Worm (Caenorhabditis elegans) whole organism, L1 larva: ENCODE results near the gene F09C6.13.

ENCODE experiments used
- C16A3.4 ChIP-seq: fragments of 150-350 bp; optimal IDR thresholded peaks from 2 replicates; lab custom pipeline; 2014; ENCODE audit warnings: missing biosample characterization, missing genetic modification characterization
- F16B12.6 ChIP-seq: fragments of 150-350 bp; optimal IDR thresholded peaks from 2 replicates; lab custom pipeline; 2014; ENCODE audit warnings: missing biosample characterization, missing genetic modification characterization
- Y116A8C.19 ChIP-seq: sonication (generic microtip); optimal IDR thresholded peaks from 2 replicates; lab custom pipeline; 2016; ENCODE audit warnings: missing compliant biosample characterization, missing genetic modification characterization, borderline replicate concordance
- aha-1 ChIP-seq: fragments of 150-350 bp; optimal IDR thresholded peaks from 2 replicates; lab custom pipeline; 2014; ENCODE audit warnings: missing biosample characterization, missing genetic modification characterization
- aly-2 ChIP-seq: fragments of 150-350 bp; optimal IDR thresholded peaks from 2 replicates; lab custom pipeline; 2014; ENCODE audit warnings: missing biosample characterization, missing genetic modification characterization
- ama-1 ChIP-seq: fragments of 150-350 bp; optimal IDR thresholded peaks from 2 replicates; lab custom pipeline; 2014
- ceh-88 ChIP-seq: fragments of 200-800 bp; sonication (Bioruptor generic); IDR thresholded peaks from 2 replicates; pipeline ENCODE4 v1.3.6; 2022; ENCODE audit warnings: missing genetic modification characterization, missing compliant biosample characterization
- ceh-90 ChIP-seq: sonication (generic microtip); optimal IDR thresholded peaks from 2 replicates; lab custom pipeline; 2016; ENCODE audit warnings: missing genetic modification characterization, missing compliant biosample characterization
- ces-1 ChIP-seq: fragments of 150-350 bp; optimal IDR thresholded peaks from 2 replicates; lab custom pipeline; 2014; ENCODE audit warnings: missing biosample characterization, missing genetic modification reagents, missing genetic modification characterization
- egl-13 ChIP-seq: sonication (generic microtip); optimal IDR thresholded peaks from 2 replicates; lab custom pipeline; 2016; ENCODE audit warnings: missing genotype, missing genetic modification reagents, missing genetic modification characterization, missing compliant biosample characterization
- egl-27 ChIP-seq, 2 experiments: fragments of 150-350 bp in 1 of 2; sonication (generic microtip); optimal IDR thresholded peaks; 3 replicates each; lab custom pipeline; 2017 to 2018; ENCODE audit warnings: missing biosample characterization in 2 of 2, missing genetic modification characterization in 2 of 2, missing genetic modification reagents in 2 of 2
- elt-2 ChIP-seq: sonication (generic microtip); optimal IDR thresholded peaks from 2 replicates; lab custom pipeline; 2016; ENCODE audit warnings: missing genetic modification characterization, mild to moderate bottlenecking, inconsistent platforms, missing compliant biosample characterization, missing genetic modification reagents
- fkh-10 ChIP-seq: sonication (generic microtip); optimal IDR thresholded peaks from 2 replicates; lab custom pipeline; 2017; ENCODE audit warnings: missing biosample characterization, missing genetic modification reagents, missing genetic modification characterization
- fkh-8 ChIP-seq: sonication (generic microtip); optimal IDR thresholded peaks from 2 replicates; lab custom pipeline; 2016; ENCODE audit warnings: mild to moderate bottlenecking, missing genetic modification characterization, missing compliant biosample characterization
- hlh-4 ChIP-seq: sonication (generic microtip); optimal IDR thresholded peaks from 2 replicates; lab custom pipeline; 2016; ENCODE audit warnings: mild to moderate bottlenecking, missing genetic modification characterization, missing compliant biosample characterization
- irx-1 ChIP-seq: sonication (generic microtip); optimal IDR thresholded peaks from 2 replicates; lab custom pipeline; 2016; ENCODE audit warnings: missing genetic modification characterization, missing compliant biosample characterization
- isw-1 ChIP-seq: fragments of 200-800 bp; sonication (Bioruptor generic); IDR thresholded peaks from 2 replicates; pipeline ENCODE4 v1.3.6; 2022; ENCODE audit warnings: missing genetic modification characterization, missing compliant biosample characterization
- lin-13 ChIP-seq: fragments of 150-350 bp; optimal IDR thresholded peaks from 2 replicates; lab custom pipeline; 2014; ENCODE audit warnings: missing biosample characterization, missing genetic modification reagents, missing genetic modification characterization
- lin-35 ChIP-seq, 2 experiments: fragments of 150-350 bp; optimal IDR thresholded peaks; 2 replicates each; lab custom pipeline; 2014; ENCODE audit warnings: missing biosample characterization in 2 of 2, missing genetic modification characterization in 2 of 2, missing genetic modification reagents in 2 of 2
- lin-39 ChIP-seq: fragments of 150-350 bp; optimal IDR thresholded peaks from 2 replicates; lab custom pipeline; 2014; ENCODE audit warnings: missing biosample characterization, missing genetic modification reagents, missing genetic modification characterization
- lsy-2 ChIP-seq, 2 experiments: fragments of 150-350 bp; optimal IDR thresholded peaks; 2 replicates each; lab custom pipeline; 2014; ENCODE audit warnings: missing biosample characterization in 2 of 2, missing genetic modification characterization in 2 of 2
- mab-9 ChIP-seq: fragments of 200-800 bp; sonication (Bioruptor generic); IDR thresholded peaks from 2 replicates; pipeline ENCODE4 v1.3.6; 2022; ENCODE audit warnings: missing genetic modification reagents, missing genetic modification characterization, missing compliant biosample characterization
- mdl-1 ChIP-seq, 2 experiments: fragments of 150-350 bp; optimal IDR thresholded peaks; 2 replicates each; lab custom pipeline; 2014 to 2017; ENCODE audit warnings: missing biosample characterization in 2 of 2, missing genetic modification characterization in 2 of 2, inconsistent platforms in 1 of 2
- mep-1 ChIP-seq: fragments of 150-350 bp; optimal IDR thresholded peaks from 2 replicates; lab custom pipeline; 2014; ENCODE audit warnings: missing biosample characterization, missing genetic modification characterization
- nhr-11 ChIP-seq: fragments of 150-350 bp; optimal IDR thresholded peaks from 2 replicates; lab custom pipeline; 2014; ENCODE audit warnings: missing biosample characterization, missing genetic modification characterization
- nhr-47 ChIP-seq: sonication (generic microtip); optimal IDR thresholded peaks from 2 replicates; lab custom pipeline; 2016; ENCODE audit warnings: mild to moderate bottlenecking, missing genetic modification characterization, moderate library complexity, missing compliant biosample characterization
- nhr-71 ChIP-seq: sonication (generic microtip); optimal IDR thresholded peaks from 2 replicates; lab custom pipeline; 2016; ENCODE audit warnings: mild to moderate bottlenecking, missing genetic modification characterization, moderate library complexity, missing compliant biosample characterization
- nhr-76 ChIP-seq: sonication (generic microtip); optimal IDR thresholded peaks from 2 replicates; lab custom pipeline; 2017; ENCODE audit warnings: missing biosample characterization, missing genetic modification characterization
- nhr-77 ChIP-seq: fragments of 150-350 bp; optimal IDR thresholded peaks from 2 replicates; lab custom pipeline; 2014; ENCODE audit warnings: missing biosample characterization, missing genetic modification characterization
- nhr-85 ChIP-seq: sonication (generic microtip); peaks from one replicate; lab custom pipeline; 2016; ENCODE audit warnings: missing genetic modification characterization, inconsistent platforms, missing compliant biosample characterization
- nhr-90 ChIP-seq: sonication (generic microtip); optimal IDR thresholded peaks from 2 replicates; lab custom pipeline; 2016; ENCODE audit warnings: mild to moderate bottlenecking, missing genetic modification characterization, missing compliant biosample characterization; ENCODE audit not compliant: poor library complexity
- skn-1 ChIP-seq: fragments of 150-350 bp; optimal IDR thresholded peaks from 2 replicates; lab custom pipeline; 2014; ENCODE audit warnings: missing biosample characterization, missing genetic modification characterization
- snpc-4 ChIP-seq: fragments of 150-350 bp; optimal IDR thresholded peaks from 2 replicates; lab custom pipeline; 2014; ENCODE audit warnings: missing biosample characterization, missing genetic modification characterization
- sox-4 ChIP-seq: sonication (generic microtip); optimal IDR thresholded peaks from 2 replicates; lab custom pipeline; 2016; ENCODE audit warnings: missing genetic modification characterization, missing compliant biosample characterization
- sup-37 ChIP-seq: fragments of 200-800 bp; sonication (Bioruptor generic); optimal IDR thresholded peaks from 2 replicates; lab custom pipeline; 2018; ENCODE audit warnings: mild to moderate bottlenecking, missing genetic modification characterization, missing compliant biosample characterization
- unc-86 ChIP-seq: sonication (generic microtip); optimal IDR thresholded peaks from 2 replicates; lab custom pipeline; 2016; ENCODE audit warnings: missing genetic modification characterization, missing compliant biosample characterization
- zag-1 ChIP-seq: fragments of 150-350 bp; optimal IDR thresholded peaks from 2 replicates; lab custom pipeline; 2014; ENCODE audit warnings: missing biosample characterization, missing genetic modification characterization

Gene F09C6.13

ce11 chrV:16888788-16889325 is 4.0 kb downstream of the F09C6.13 start, which contains the start of the genes ifas-2 and fbxa-44:
Gene ifas-2, minus strand, starts transcription at chrV:16888888.
Gene fbxa-44, plus strand, starts transcription at chrV:16889275.
- no peak for TF ChIP-seq lin-35 (GFP tag; optimal IDR thresholded peaks at IDR 0.05; lab: Kevin White, UChicago)
- no peak for TF ChIP-seq mep-1 (tag; lab: Kevin White, UChicago)
- no peak for TF ChIP-seq fkh-10 (GFP tag; lab: Kevin White, UChicago)
- no peak for TF ChIP-seq ceh-90 (tag; lab: Kevin White, UChicago)
- TF ChIP-seq, all 84 proteins: peak for 0

- TF ChIP-seq ceh-88 (no peak), zag-1 (tag; lab: Kevin White, UChicago) (no peak), elt-2 (tag; lab: Kevin White, UChicago) (no peak), nhr-77 (no peak), fkh-10 (GFP tag; lab: Kevin White, UChicago) (no peak), lin-35 (GFP tag; optimal IDR thresholded peaks at IDR 0.05; lab: Kevin White, UChicago) (no peak), aha-1 (tag; lab: Kevin White, UChicago) (no peak), snpc-4 (tag; lab: Kevin White, UChicago) (no peak), nhr-90 (no peak), hlh-4 (tag; lab: Kevin White, UChicago) (no peak), unc-86 (tag; lab: Kevin White, UChicago) (no peak), mdl-1 (tag; optimal IDR thresholded peaks at IDR 0.05; lab: Kevin White, UChicago) (no peak), ces-1 (GFP tag; lab: Kevin White, UChicago) (no peak), egl-13 (tag; lab: Kevin White, UChicago) (no peak), skn-1 (no peak), lin-39 (tag; lab: Kevin White, UChicago) (no peak), sox-4 (no peak), isw-1 (GFP tag; lab: Robert Waterston, UW) (no peak), nhr-11 (no peak)
Measured at ce11 chrV:16893440-16893839, 8.6 kb downstream of the F09C6.13 start, which contains the start of gene F09C6.15. Gene F09C6.15, plus strand, starts transcription at chrV:16893740.

- TF ChIP-seq ama-1 (lab: Kevin White, UChicago) (no peak), Y116A8C.19 (tag; lab: Kevin White, UChicago) (no peak), fkh-8 (tag; lab: Kevin White, UChicago) (no peak), F16B12.6 (no peak), irx-1 (no peak), C16A3.4 (tag; lab: Kevin White, UChicago) (no peak), mep-1 (tag; lab: Kevin White, UChicago) (no peak)
Measured at ce11 chrV:16899355-16899754, 14.5 kb downstream of the F09C6.13 start, which contains the start of gene fbxa-45. Gene fbxa-45, minus strand, starts transcription at chrV:16899455.

ce11 chrV:16902726-16903125 is 17.9 kb downstream of the F09C6.13 start, which contains the start of gene srd-68:
Gene srd-68, minus strand, starts transcription at chrV:16902826.
- TF ChIP-seq lsy-2 (tag; optimal IDR thresholded peaks at IDR 0.05; lab: Kevin White, UChicago) (no peak), F16B12.6 (no peak), nhr-85 (tag; lab: Kevin White, UChicago) (no peak), lin-13 (GFP tag; lab: Kevin White, UChicago) (no peak), snpc-4 (tag; lab: Kevin White, UChicago) (no peak), aly-2 (no peak), sup-37 (no peak), fkh-10 (GFP tag; lab: Kevin White, UChicago) (no peak), nhr-76 (tag; lab: Kevin White, UChicago) (no peak), mab-9 (no peak)

ce11 chrV:16904612-16905011 is 19.8 kb downstream of the F09C6.13 start, which contains the start of gene nhr-262:
Gene nhr-262, plus strand, starts transcription at chrV:16904912.
- TF ChIP-seq elt-2 (tag; lab: Kevin White, UChicago) (no peak), nhr-71 (tag; lab: Kevin White, UChicago) (no peak), egl-13 (tag; lab: Kevin White, UChicago) (no peak), aly-2 (no peak), egl-27 (tag; optimal IDR thresholded peaks at IDR 0.05; lab: Kevin White, UChicago) (no peak), nhr-47 (tag; lab: Kevin White, UChicago) (no peak)
- TF ChIP-seq, all 84 proteins: peak for 0
